Fruit fly (Drosophila melanogaster) whole organism, embryonic: Measurements from ENCODE around the gene Hs2st.
A peak's percentile ranks its signal among the peaks of the same experiment; 100 is the strongest.

Experiments used
- BtbVII ChIP-seq: fragments of 200-800 bp; sonication (Bioruptor generic); optimal IDR thresholded peaks from 3 replicates; lab custom pipeline; 2017; ENCODE audit warnings: missing biosample characterization, mild to moderate bottlenecking, missing genetic modification characterization
- CG10147 ChIP-seq: fragments of 200-800 bp; sonication (Bioruptor generic); optimal IDR thresholded peaks from 2 replicates; lab custom pipeline; 2019; ENCODE audit warnings: missing biosample characterization, mild to moderate bottlenecking, missing genetic modification characterization, moderate library complexity
- CG1024 ChIP-seq: fragments of 200-800 bp; sonication (Bioruptor generic); IDR thresholded peaks from 2 replicates; pipeline ENCODE4 v1.3.6; 2022; ENCODE audit warnings: missing biosample characterization, missing genetic modification characterization
- CG10274 ChIP-seq: fragments of 200-800 bp; sonication (Bioruptor generic); optimal IDR thresholded peaks from 3 replicates; lab custom pipeline; 2017; ENCODE audit warnings: missing biosample characterization, mild to moderate bottlenecking, missing genetic modification characterization
- CG10654 ChIP-seq: fragments of 200-800 bp; sonication (Bioruptor generic); optimal IDR thresholded peaks from 2 replicates; lab custom pipeline; 2016; ENCODE audit warnings: missing biosample characterization, missing genetic modification characterization
- CG11560 ChIP-seq: fragments of 200-800 bp; sonication (Bioruptor generic); IDR thresholded peaks from 3 replicates; pipeline ENCODE4 v1.3.6; 2022; ENCODE audit warnings: missing biosample characterization, missing genetic modification characterization
- CG12769 ChIP-seq: fragments of 200-800 bp; sonication (Bioruptor generic); optimal IDR thresholded peaks from 2 replicates; lab custom pipeline; 2019; ENCODE audit warnings: missing biosample characterization, mild to moderate bottlenecking, missing genetic modification characterization, moderate library complexity
- CG13624 ChIP-seq: fragments of 200-800 bp; sonication (Bioruptor generic); optimal IDR thresholded peaks from 2 replicates; lab custom pipeline; 2016; ENCODE audit warnings: missing biosample characterization, missing genetic modification characterization
- CG13775 ChIP-seq: fragments of 200-800 bp; sonication (Bioruptor generic); optimal IDR thresholded peaks from 3 replicates; lab custom pipeline; 2017; ENCODE audit warnings: missing biosample characterization, mild to moderate bottlenecking, missing genetic modification characterization
- CG14667 ChIP-seq: fragments of 200-800 bp; sonication (Bioruptor generic); IDR thresholded peaks from 2 replicates; pipeline ENCODE4 v1.3.6; 2022; ENCODE audit warnings: missing biosample characterization, missing genetic modification characterization
- CG16815 ChIP-seq: fragments of 200-800 bp; sonication (Bioruptor generic); optimal IDR thresholded peaks from 3 replicates; lab custom pipeline; 2017; ENCODE audit warnings: missing biosample characterization, mild to moderate bottlenecking, missing genetic modification characterization
- CG17186 ChIP-seq: fragments of 200-800 bp; sonication (Bioruptor generic); optimal IDR thresholded peaks from 3 replicates; lab custom pipeline; 2017; ENCODE audit warnings: missing biosample characterization, missing genetic modification reagents, missing genetic modification characterization
- CG17328 ChIP-seq: fragments of 200-800 bp; sonication (Bioruptor generic); IDR thresholded peaks from 2 replicates; pipeline ENCODE4 v1.3.6; 2022; ENCODE audit warnings: missing biosample characterization, missing genetic modification characterization
- CG2129 ChIP-seq: fragments of 200-800 bp; sonication (Bioruptor generic); IDR thresholded peaks from 2 replicates; pipeline ENCODE4 v1.3.6; 2022; ENCODE audit warnings: missing biosample characterization, missing genetic modification characterization; ENCODE audit not compliant: partially characterized antibody
- CG2889 ChIP-seq: fragments of 200-800 bp; sonication (Bioruptor generic); IDR thresholded peaks from 3 replicates; pipeline ENCODE4 v1.3.6; 2022; ENCODE audit warnings: missing biosample characterization, missing genetic modification characterization
- CG4404 ChIP-seq: fragments of 200-800 bp; sonication (Bioruptor generic); IDR thresholded peaks from 2 replicates; pipeline ENCODE4 v1.3.6; 2022; ENCODE audit warnings: missing biosample characterization, missing genetic modification characterization
- CG8924 ChIP-seq: fragments of 200-800 bp; optimal IDR thresholded peaks from 3 replicates; lab custom pipeline; 2019; ENCODE audit warnings: missing biosample characterization, mild to moderate bottlenecking, missing genetic modification characterization, moderate library complexity
- CG9609 ChIP-seq: fragments of 200-800 bp; sonication (Bioruptor generic); optimal IDR thresholded peaks from 3 replicates; lab custom pipeline; 2016; ENCODE audit warnings: missing biosample characterization, missing genetic modification characterization
- CG9797 ChIP-seq: fragments of 200-800 bp; sonication (Bioruptor generic); optimal IDR thresholded peaks from 3 replicates; lab custom pipeline; 2018; ENCODE audit warnings: missing biosample characterization, mild to moderate bottlenecking, missing genetic modification characterization
- CrebB ChIP-seq: fragments of 200-800 bp; sonication (Bioruptor generic); optimal IDR thresholded peaks from 3 replicates; lab custom pipeline; 2018; ENCODE audit warnings: missing biosample characterization, mild to moderate bottlenecking, missing genetic modification characterization
- Dip2 ChIP-seq: fragments of 200-800 bp; sonication (Bioruptor generic); IDR thresholded peaks from 2 replicates; pipeline ENCODE4 v1.3.6; 2022; ENCODE audit warnings: missing biosample characterization, missing genetic modification characterization
- Ets65A ChIP-seq: fragments of 200-800 bp; sonication (Bioruptor generic); peaks from one replicate; lab custom pipeline; 2016; ENCODE audit warnings: missing biosample characterization, missing genetic modification characterization
- HHEX ChIP-seq: fragments of 200-800 bp; sonication (Bioruptor generic); optimal IDR thresholded peaks from 3 replicates; lab custom pipeline; 2017; ENCODE audit warnings: missing biosample characterization, mild to moderate bottlenecking, missing genetic modification characterization, missing genetic modification reagents
- Hey ChIP-seq: fragments of 200-800 bp; sonication (Bioruptor generic); optimal IDR thresholded peaks from 3 replicates; lab custom pipeline; 2018; ENCODE audit warnings: missing biosample characterization, mild to moderate bottlenecking, missing genetic modification characterization
- HmgZ ChIP-seq: fragments of 200-800 bp; sonication (Bioruptor generic); optimal IDR thresholded peaks from 2 replicates; lab custom pipeline; 2018; ENCODE audit warnings: missing biosample characterization, mild to moderate bottlenecking, missing genetic modification characterization
- Hr78 ChIP-seq, 2 experiments: fragments of 200-800 bp in 1 of 2; fragments of >200 bp in 1 of 2; sonication (Bioruptor generic) in 1 of 2; optimal IDR thresholded peaks; 2 replicates each; lab custom pipeline; 2017 to 2019; ENCODE audit warnings: missing biosample characterization in 2 of 2, missing genetic modification characterization in 2 of 2, mild to moderate bottlenecking in 1 of 2, moderate library complexity in 1 of 2
- Lim3 ChIP-seq: fragments of 200-800 bp; sonication (Bioruptor generic); IDR thresholded peaks from 2 replicates; pipeline ENCODE4 v1.3.6; 2022; ENCODE audit warnings: missing biosample characterization, missing genetic modification characterization
- NC2β ChIP-seq: fragments of 200-800 bp; sonication (Bioruptor generic); optimal IDR thresholded peaks from 2 replicates; lab custom pipeline; 2016; ENCODE audit warnings: missing biosample characterization, missing genetic modification characterization
- Ravus ChIP-seq: fragments of 200-800 bp; sonication (Bioruptor generic); IDR thresholded peaks from 2 replicates; pipeline ENCODE4 v1.3.6; 2022; ENCODE audit warnings: missing biosample characterization, missing genetic modification characterization
- Sin3A ChIP-seq: fragments of >200 bp; optimal IDR thresholded peaks from 2 replicates; lab custom pipeline; 2018
- Usf ChIP-seq: fragments of 200-800 bp; sonication (Bioruptor generic); optimal IDR thresholded peaks from 2 replicates; lab custom pipeline; 2017; ENCODE audit warnings: missing genotype, missing biosample characterization, missing genetic modification characterization
- YL-1 ChIP-seq: fragments of 200-800 bp; sonication (Bioruptor generic); optimal IDR thresholded peaks from 3 replicates; lab custom pipeline; 2017; ENCODE audit warnings: missing biosample characterization, mild to moderate bottlenecking, missing genetic modification characterization
- abd-A ChIP-seq: fragments of 200-800 bp; sonication (Bioruptor generic); optimal IDR thresholded peaks from 3 replicates; lab custom pipeline; 2019; ENCODE audit warnings: missing biosample characterization, mild to moderate bottlenecking, missing genetic modification characterization, moderate library complexity
- ap ChIP-seq: fragments of 200-800 bp; sonication (Bioruptor generic); IDR thresholded peaks from 2 replicates; pipeline ENCODE4 v1.3.6; 2022; ENCODE audit warnings: missing biosample characterization, missing genetic modification characterization
- az2 ChIP-seq: fragments of 200-800 bp; sonication (Bioruptor generic); optimal IDR thresholded peaks from 3 replicates; lab custom pipeline; 2016; ENCODE audit warnings: missing biosample characterization, missing genetic modification characterization
- bsh ChIP-seq, 2 experiments: fragments of 200-800 bp; sonication (Bioruptor generic); optimal IDR thresholded peaks; 2 replicates each; lab custom pipeline; 2017 to 2018; ENCODE audit warnings: mild to moderate bottlenecking in 2 of 2, missing biosample characterization in 2 of 2, missing genetic modification characterization in 2 of 2, moderate library complexity in 1 of 2
- chinmo ChIP-seq: fragments of 200-800 bp; sonication (Bioruptor generic); IDR thresholded peaks from 4 replicates; pipeline ENCODE4 v1.3.6; 2022; ENCODE audit warnings: missing biosample characterization, missing genetic modification characterization; ENCODE audit not compliant: partially characterized antibody
- chm ChIP-seq: fragments of 200-800 bp; sonication (Bioruptor generic); IDR thresholded peaks from 2 replicates; pipeline ENCODE4 v1.3.6; 2022; ENCODE audit warnings: missing biosample characterization, missing genetic modification characterization
- crol ChIP-seq: fragments of 200-800 bp; sonication (Bioruptor generic); IDR thresholded peaks from 2 replicates; pipeline ENCODE4 v1.3.6; 2022; ENCODE audit warnings: missing biosample characterization, missing genetic modification characterization
- dmrt99B ChIP-seq: fragments of 200-800 bp; sonication (Bioruptor generic); optimal IDR thresholded peaks from 2 replicates; lab custom pipeline; 2018; ENCODE audit warnings: missing biosample characterization, mild to moderate bottlenecking, missing genetic modification characterization, moderate library complexity
- dysf ChIP-seq: fragments of 200-800 bp; sonication (Bioruptor generic); IDR thresholded peaks from 3 replicates; pipeline ENCODE4 v1.3.6; 2022; ENCODE audit warnings: missing biosample characterization, missing genetic modification characterization
- en ChIP-seq: fragments of 200-800 bp; sonication (Bioruptor generic); optimal IDR thresholded peaks from 2 replicates; lab custom pipeline; 2016; ENCODE audit warnings: missing biosample characterization, missing genetic modification characterization
- esg ChIP-seq: fragments of 200-800 bp; sonication (Bioruptor generic); conservative IDR thresholded peaks from 2 replicates; pipeline ENCODE4 v1.3.6; 2022; ENCODE audit warnings: missing biosample characterization, missing genetic modification characterization
- exex ChIP-seq: fragments of 200-800 bp; sonication (Bioruptor generic); optimal IDR thresholded peaks from 4 replicates; lab custom pipeline; 2018; ENCODE audit warnings: missing biosample characterization, mild to moderate bottlenecking, missing genetic modification characterization, moderate library complexity
- grau ChIP-seq: fragments of 200-800 bp; optimal IDR thresholded peaks from 3 replicates; lab custom pipeline; 2019; ENCODE audit warnings: missing biosample characterization, mild to moderate bottlenecking, missing genetic modification characterization, moderate library complexity
- ham ChIP-seq: fragments of 200-800 bp; sonication (Bioruptor generic); IDR thresholded peaks from 2 replicates; pipeline ENCODE4 v1.3.6; 2022; ENCODE audit warnings: missing biosample characterization, missing genetic modification characterization
- hbn ChIP-seq: fragments of 200-800 bp; sonication (Bioruptor generic); IDR thresholded peaks from 2 replicates; pipeline ENCODE4 v1.3.6; 2022; ENCODE audit warnings: missing biosample characterization, missing genetic modification characterization; ENCODE audit not compliant: partially characterized antibody
- oc ChIP-seq: fragments of 200-800 bp; sonication (Bioruptor generic); optimal IDR thresholded peaks from 2 replicates; lab custom pipeline; 2018; ENCODE audit warnings: missing biosample characterization, mild to moderate bottlenecking, missing genetic modification characterization, moderate library complexity
- phol ChIP-seq: fragments of 200-800 bp; sonication (Bioruptor generic); optimal IDR thresholded peaks from 3 replicates; lab custom pipeline; 2018; ENCODE audit warnings: missing biosample characterization, mild to moderate bottlenecking, missing genetic modification characterization, moderate library complexity
- sens-2 ChIP-seq: fragments of 200-800 bp; sonication (Bioruptor generic); IDR thresholded peaks from 2 replicates; pipeline ENCODE4 v1.3.6; 2022; ENCODE audit warnings: missing biosample characterization, missing genetic modification characterization
- toy ChIP-seq: fragments of 200-800 bp; sonication (Bioruptor generic); IDR thresholded peaks from 2 replicates; pipeline ENCODE4 v1.3.6; 2022; ENCODE audit warnings: missing biosample characterization, missing genetic modification characterization
- wdn ChIP-seq: fragments of 200-800 bp; sonication (Bioruptor generic); IDR thresholded peaks from 2 replicates; pipeline ENCODE4 v1.3.6; 2022; ENCODE audit warnings: missing biosample characterization, missing genetic modification characterization

Gene Hs2st

dm6 chr2L:19489997-19490461 lies 45.5 kb upstream of the Hs2st start, which contains the start of the genes CG10194 and CG18094 (continued):
- no peak for TF ChIP-seq CG17328 (GFP tag; lab: Robert Waterston, UW)
- TF ChIP-seq CG1024 (GFP tag; lab: Robert Waterston, UW): no peak
- no peak for TF ChIP-seq toy (GFP tag; lab: Robert Waterston, UW)
- TF ChIP-seq sens-2: no peak
- no peak for TF ChIP-seq CG13624 (GFP tag; lab: Kevin White, UChicago)
- TF ChIP-seq chm (GFP tag; lab: Robert Waterston, UW): no peak
- peak; percentile 14 for TF ChIP-seq CG16815 (GFP tag; lab: Kevin White, UChicago)
- no peak for TF ChIP-seq CG12769 (tag; lab: Kevin White, UChicago)
- TF ChIP-seq CG4404: no peak
- TF ChIP-seq CG11560 (tag; lab: Robert Waterston, UW): no peak
- no peak for TF ChIP-seq CrebB
- no peak for TF ChIP-seq dysf
- peak; percentile 52; the same call in 1 of the 2 replicates for TF ChIP-seq hbn (GFP tag; lab: Robert Waterston, UW)
- no peak for TF ChIP-seq Dip2 (GFP tag; lab: Robert Waterston, UW)
- 0 out of 4 replicates have a peak, but pooled peaks have one; percentile 43 for TF ChIP-seq chinmo
- no peak for TF ChIP-seq abd-A (tag; lab: Kevin White, UChicago)
- TF ChIP-seq CG10147 (GFP tag; lab: Kevin White, UChicago): no peak
- peak; percentile 48 for TF ChIP-seq exex (tag; lab: Kevin White, UChicago)
- TF ChIP-seq az2 (GFP tag; lab: Kevin White, UChicago): peak; percentile 56
- no peak for TF ChIP-seq crol (GFP tag; lab: Robert Waterston, UW)
- no peak for TF ChIP-seq Hey
- no peak for TF ChIP-seq ham (GFP tag; lab: Robert Waterston, UW)
- TF ChIP-seq wdn (GFP tag; lab: Robert Waterston, UW): no peak
- no peak for TF ChIP-seq Usf (GFP tag; lab: Kevin White, UChicago)
- TF ChIP-seq bsh (GFP tag; optimal IDR thresholded peaks at IDR 0.05; lab: Kevin White, UChicago): peak in 1 of 2 experiments; percentile 43
- no peak for TF ChIP-seq NC2β
- no peak for TF ChIP-seq dmrt99B (tag; lab: Kevin White, UChicago)
- TF ChIP-seq CG10654 (GFP tag; lab: Kevin White, UChicago): peak; percentile 16
- no peak for TF ChIP-seq YL-1
- TF ChIP-seq CG8924 (tag; lab: Kevin White, UChicago): peak; percentile 18
- no peak for TF ChIP-seq CG14667 (GFP tag; lab: Robert Waterston, UW)
- no peak for TF ChIP-seq CG9797
- TF ChIP-seq CG10274 (GFP tag; lab: Kevin White, UChicago): no peak
- no peak for TF ChIP-seq Lim3
- no peak for TF ChIP-seq CG17186
- TF ChIP-seq Sin3A (lab: Kevin White, UChicago): no peak
- no peak for TF ChIP-seq ap (GFP tag; lab: Robert Waterston, UW)
- TF ChIP-seq CG9609 (GFP tag; lab: Kevin White, UChicago): no peak
- TF ChIP-seq en (GFP tag; lab: Kevin White, UChicago): no peak
- TF ChIP-seq CG2889 (GFP tag; lab: Robert Waterston, UW): no peak
- peak; percentile 28 for TF ChIP-seq HHEX
- no peak for TF ChIP-seq CG2129 (GFP tag; lab: Robert Waterston, UW)
- TF ChIP-seq Ravus (GFP tag; lab: Robert Waterston, UW): no peak
- TF ChIP-seq esg (GFP tag; lab: Robert Waterston, UW): 0 out of 2 replicates have a peak, but pooled peaks have one; percentile 32
- TF ChIP-seq phol: peak; percentile 38
- no peak for TF ChIP-seq BtbVII
- TF ChIP-seq CG13775 (GFP tag; lab: Kevin White, UChicago): peak; percentile 47
- no peak for TF ChIP-seq Hr78 (GFP tag; optimal IDR thresholded peaks at IDR 0.05; lab: Kevin White, UChicago)
- peak; percentile 13 for TF ChIP-seq oc (tag; lab: Kevin White, UChicago)
- TF ChIP-seq HmgZ (tag; lab: Kevin White, UChicago): peak; percentile 43
- no peak for TF ChIP-seq Ets65A (GFP tag; lab: Kevin White, UChicago)
- TF ChIP-seq grau (tag; lab: Kevin White, UChicago): no peak
